Worm (Caenorhabditis elegans): Measurements from ENCODE around the gene cblc-1.

Gene cblc-1

DNA sequence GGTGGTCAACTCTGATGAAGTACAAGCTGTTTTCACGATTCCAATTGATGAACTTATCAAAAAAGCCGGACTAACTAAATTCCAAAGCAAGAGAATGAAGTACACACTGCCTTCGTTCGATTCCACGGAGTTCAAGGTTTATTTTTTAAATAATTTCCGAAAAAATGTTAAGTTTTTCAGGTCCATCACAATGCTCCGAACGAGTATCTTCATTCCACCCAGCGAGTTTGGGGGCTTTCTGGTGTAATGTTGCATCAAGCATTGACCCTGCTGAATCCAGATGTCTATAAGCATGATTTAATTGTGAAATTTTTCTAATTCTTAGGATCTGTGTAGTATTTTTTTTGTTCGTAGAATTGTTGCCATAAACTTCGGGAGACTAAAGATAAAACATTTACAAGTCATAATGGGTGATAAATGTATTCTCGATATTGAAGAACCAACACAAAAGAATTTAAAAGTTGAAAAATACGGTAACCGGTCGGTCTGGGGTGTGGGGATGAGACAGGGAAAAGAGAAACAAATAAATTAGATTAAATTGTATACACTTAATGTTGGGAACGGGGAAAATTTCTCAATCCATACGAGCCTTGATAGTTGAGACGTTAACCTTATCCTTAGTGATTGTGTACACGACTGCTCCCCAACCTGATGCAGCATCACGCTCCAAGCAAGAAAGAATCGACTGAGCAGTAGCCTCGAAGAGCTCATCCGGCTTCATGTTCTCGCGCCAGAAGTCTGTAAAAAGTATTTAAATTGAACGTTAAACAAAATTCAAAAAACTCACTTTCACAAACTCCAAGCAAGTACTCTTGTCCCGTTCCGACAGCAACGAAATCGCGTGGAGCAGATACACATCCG, 13.4 kb upstream of the cblc-1 start:
- peak; percentile 32 for TF ChIP-seq dsc-1 (tag; optimal IDR thresholded peaks at IDR 0.05)
- no peak for TF ChIP-seq isw-1 (GFP tag; IDR thresholded peaks at IDR 0.05)
- TF ChIP-seq mab-9 (GFP tag; IDR thresholded peaks at IDR 0.05), result no peak
- peak; percentile 59 for TF ChIP-seq nhr-85 (tag)

ce11 chrII:4953289-4953688, 12.3 kb upstream of the cblc-1 start, which contains the start of gene ndx-3:
Gene ndx-3, plus strand, starts transcription at chrII:4953589.
- TF ChIP-seq F16B12.6 (tag; optimal IDR thresholded peaks at IDR 0.05), result no peak
- no peak for TF ChIP-seq elt-3 (tag; optimal IDR thresholded peaks at IDR 0.05)
- no peak for TF ChIP-seq Y116A8C.19 (tag; optimal IDR thresholded peaks at IDR 0.05; ENCODE audit: borderline replicate concordance)
- TF ChIP-seq fos-1 (tag; optimal IDR thresholded peaks at IDR 0.05), result no peak
- no peak for TF ChIP-seq pqm-1 (tag; optimal IDR thresholded peaks at IDR 0.05)
- TF ChIP-seq C04F5.9 (tag; optimal IDR thresholded peaks at IDR 0.05), result no peak
- no peak for TF ChIP-seq elt-2 (tag; optimal IDR thresholded peaks at IDR 0.05)
- no peak for TF ChIP-seq zag-1 (tag; optimal IDR thresholded peaks at IDR 0.05)
- no peak for TF ChIP-seq C16A3.4 (tag; optimal IDR thresholded peaks at IDR 0.05)
- TF ChIP-seq unc-62 (GFP tag; optimal IDR thresholded peaks at IDR 0.05), result no peak

ce11 chrII:4949380-4949950, 8.5 kb upstream of the cblc-1 start, which contains the start of the genes try-1 and zyg-12:
Gene try-1, minus strand, starts transcription at chrII:4949527.
Gene zyg-12, plus strand, starts transcription at chrII:4949900.
- TF ChIP-seq C16A3.4 (tag; optimal IDR thresholded peaks at IDR 0.05) (no peak), lin-39 (tag; optimal IDR thresholded peaks at IDR 0.05) (no peak), aha-1 (tag; optimal IDR thresholded peaks at IDR 0.05) (no peak), ceh-63 (GFP tag; optimal IDR thresholded peaks at IDR 0.05) (no peak), mep-1 (tag; optimal IDR thresholded peaks at IDR 0.05) (no peak)

DNA sequence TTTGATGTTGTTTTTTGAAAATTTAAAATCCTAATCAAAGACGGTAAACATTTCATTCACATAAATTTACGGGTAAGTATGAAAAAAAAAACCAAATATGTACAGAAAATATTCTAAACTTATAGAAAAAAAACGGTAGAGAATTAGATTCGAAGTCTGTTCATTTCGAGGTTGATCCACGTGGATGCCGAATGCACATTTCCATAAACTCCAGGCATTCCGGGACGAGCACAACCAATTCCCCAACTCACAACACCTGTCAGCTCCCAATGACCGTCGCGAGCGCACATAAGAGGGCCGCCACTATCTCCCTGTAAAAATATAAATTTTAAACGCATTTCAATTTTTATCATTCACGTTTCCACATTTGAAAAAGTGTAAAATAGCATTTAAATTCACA, 7.2 kb upstream of the cblc-1 start:
- no peak for TF ChIP-seq tbx-2 (tag; optimal IDR thresholded peaks at IDR 0.05)
- TF ChIP-seq elt-2 (tag; optimal IDR thresholded peaks at IDR 0.05), result peak; percentile 7
- peak; percentile 59 for TF ChIP-seq nhr-85 (tag)

DNA sequence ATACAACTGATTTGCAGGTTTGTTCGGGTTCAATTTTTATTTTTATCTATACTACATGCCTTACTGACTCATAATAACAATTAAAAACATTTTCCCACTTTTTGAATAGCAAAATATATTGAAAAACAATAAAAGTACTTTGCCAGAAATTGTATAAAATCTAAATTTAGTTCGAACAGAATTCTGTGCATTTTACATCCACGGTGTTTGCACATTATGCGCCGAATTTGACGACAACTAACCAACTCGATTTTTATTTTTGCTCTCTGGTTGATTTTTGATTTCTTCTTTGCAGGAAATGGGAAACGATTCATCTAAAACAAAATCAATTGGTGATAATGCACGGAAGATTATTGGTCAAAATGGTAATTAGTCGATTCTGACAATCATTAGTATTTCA, 5.8 kb upstream of the cblc-1 start:
- TF ChIP-seq lin-35 (GFP tag; optimal IDR thresholded peaks at IDR 0.05) (peak; percentile 23 to 37), lir-3 (tag; optimal IDR thresholded peaks at IDR 0.05; ENCODE audit: poor library complexity) (no peak), sup-37 (GFP tag; optimal IDR thresholded peaks at IDR 0.05) (no peak), rnt-1 (tag; optimal IDR thresholded peaks at IDR 0.05) (peak; percentile 12), snu-23 (GFP tag; optimal IDR thresholded peaks at IDR 0.05) (peak; percentile 40), mep-1 (tag; optimal IDR thresholded peaks at IDR 0.05) (peak; percentile 38), dsc-1 (tag; optimal IDR thresholded peaks at IDR 0.05) (no peak), lsy-2 (tag; optimal IDR thresholded peaks at IDR 0.05) (peak in 1 of 2 experiments; percentile 41), egl-13 (tag; optimal IDR thresholded peaks at IDR 0.05) (no peak), dpl-1 (GFP tag; optimal IDR thresholded peaks at IDR 0.05) (peak in 2 of 3 experiments; percentile 39 to 40), efl-1 (optimal IDR thresholded peaks at IDR 0.05) (peak; percentile 31 to 43), efl-1 (GFP tag; optimal IDR thresholded peaks at IDR 0.05 in 1 of 2) (peak; percentile 49 to 88), F16B12.6 (tag; optimal IDR thresholded peaks at IDR 0.05) (peak; percentile 84), skn-1 (tag; optimal IDR thresholded peaks at IDR 0.05) (peak; percentile 16), nhr-71 (tag; optimal IDR thresholded peaks at IDR 0.05) (peak; percentile 6)

All from whole organism, L1 larva.